Worm (Caenorhabditis elegans) whole organism, L4/young adult: ENCODE data around the gene Y41D4A.4.

Source experiments
- W03F9.2 ChIP-seq: fragments of 150-350 bp; optimal IDR thresholded peaks from 2 replicates; lab custom pipeline; 2014; ENCODE audit warnings: missing biosample characterization, missing genetic modification characterization
- dao-5 ChIP-seq: sonication (generic microtip); optimal IDR thresholded peaks from 2 replicates; lab custom pipeline; 2016; ENCODE audit warnings: missing genotype, missing genetic modification characterization, moderate library complexity, missing compliant biosample characterization
- him-1 ChIP-seq: sonication (generic microtip); optimal IDR thresholded peaks from 2 replicates; lab custom pipeline; 2016; ENCODE audit warnings: missing genotype, missing genetic modification reagents, missing genetic modification characterization, missing compliant biosample characterization

- TF ChIP-seq dao-5 (tag; lab: Kevin White, UChicago) (no peak), him-1 (tag; lab: Kevin White, UChicago) (no peak), W03F9.2 (no peak)
These were observed 6.7 kb downstream of the Y41D4A.4 start for ce11 chrIV:1752480-1752879.
